Worm (Caenorhabditis elegans) whole organism, L3 larva: ENCODE results near the gene str-74.

Experiments
- ZK546.5 ChIP-seq: sonication (generic microtip); optimal IDR thresholded peaks from 2 replicates; lab custom pipeline; 2017; ENCODE audit warnings: missing biosample characterization, missing genetic modification characterization
- ceh-9 ChIP-seq: sonication (generic microtip); optimal IDR thresholded peaks from 2 replicates; lab custom pipeline; 2018; ENCODE audit warnings: missing biosample characterization, missing genetic modification characterization
- lin-39 ChIP-seq: fragments of 150-350 bp; optimal IDR thresholded peaks from 2 replicates; lab custom pipeline; 2018; ENCODE audit warnings: missing biosample characterization, missing genetic modification reagents, missing genetic modification characterization
- nhr-23 ChIP-seq: fragments of 150-350 bp; optimal IDR thresholded peaks from 2 replicates; lab custom pipeline; 2014; ENCODE audit warnings: missing biosample characterization, missing genetic modification reagents, missing genetic modification characterization
- skn-1 ChIP-seq: fragments of 150-350 bp; optimal IDR thresholded peaks from 2 replicates; lab custom pipeline; 2014; ENCODE audit warnings: missing biosample characterization, missing genetic modification characterization
- tbx-2 ChIP-seq: sonication (generic microtip); optimal IDR thresholded peaks from 2 replicates; lab custom pipeline; 2016; ENCODE audit warnings: mild to moderate bottlenecking, missing genetic modification characterization, missing compliant biosample characterization
- ztf-11 ChIP-seq: fragments of 150-350 bp; optimal IDR thresholded peaks from 2 replicates; lab custom pipeline; 2014; ENCODE audit warnings: missing biosample characterization, missing genetic modification characterization

DNA sequence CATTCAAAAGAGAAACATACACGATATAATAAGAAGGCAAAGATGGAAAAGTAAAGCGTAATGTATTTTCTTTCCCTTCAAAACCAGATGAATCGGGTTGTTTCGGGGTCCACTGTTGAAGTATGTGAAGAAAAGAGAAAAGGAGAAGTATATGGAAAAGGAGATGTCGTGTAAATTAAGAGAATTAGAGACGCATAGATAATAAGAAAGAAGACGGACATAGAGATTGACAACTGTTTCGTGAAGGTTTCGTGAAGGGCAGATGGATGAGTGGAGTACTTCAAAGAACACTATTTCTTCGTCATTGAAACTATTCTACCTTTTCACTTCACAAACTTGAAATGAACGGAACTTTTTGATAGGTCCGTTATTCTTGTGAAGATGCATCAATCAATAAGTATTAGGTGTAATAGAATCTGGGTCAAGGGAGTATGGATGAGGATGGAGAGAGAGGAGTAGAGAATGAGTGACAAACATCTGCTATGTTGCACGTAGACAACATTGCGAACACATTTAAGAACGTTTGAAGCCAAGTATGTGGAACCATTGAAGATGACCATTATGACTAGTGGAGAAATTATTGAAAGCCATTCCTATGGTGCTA, 2.6 kb downstream of the str-74 start:
- no peak for TF ChIP-seq ztf-11 (tag; lab: Kevin White, UChicago)
- no peak for TF ChIP-seq tbx-2
- peak; percentile 73 for TF ChIP-seq nhr-23
- no peak for TF ChIP-seq ceh-9 (tag; lab: Kevin White, UChicago)
- no peak for TF ChIP-seq skn-1 (tag; lab: Kevin White, UChicago)
- TF ChIP-seq ZK546.5 (tag; lab: Kevin White, UChicago) = no peak
- TF ChIP-seq lin-39 (tag; lab: Kevin White, UChicago) = no peak
